Worm (Caenorhabditis elegans) whole organism, late embryonic: Measurements from ENCODE around the gene R03G8.6.

Experiments used
- C08G9.2 ChIP-seq: sonication (generic microtip); optimal IDR thresholded peaks from 2 replicates; lab custom pipeline; 2016; ENCODE audit warnings: mild to moderate bottlenecking, missing genetic modification characterization, moderate library complexity, missing compliant biosample characterization
- C38D4.7 ChIP-seq: fragments of 200-800 bp; sonication (Bioruptor generic); optimal IDR thresholded peaks from 2 replicates; lab custom pipeline; 2018; ENCODE audit warnings: mild to moderate bottlenecking, missing genetic modification characterization, moderate library complexity, missing compliant biosample characterization
- F13H6.1 ChIP-seq: sonication (generic microtip); optimal IDR thresholded peaks from 2 replicates; lab custom pipeline; 2016; ENCODE audit warnings: missing genetic modification characterization, missing compliant biosample characterization
- K02D7.2 ChIP-seq: sonication (generic microtip); optimal IDR thresholded peaks from 2 replicates; lab custom pipeline; 2017; ENCODE audit warnings: mild to moderate bottlenecking, missing genetic modification characterization, missing compliant biosample characterization
- K09A11.1 ChIP-seq: sonication (generic microtip); optimal IDR thresholded peaks from 2 replicates; lab custom pipeline; 2017; ENCODE audit warnings: antibody characterized with exemption, mild to moderate bottlenecking, missing genetic modification characterization, missing compliant biosample characterization; ENCODE audit not compliant: insufficient read depth
- T23F11.4 ChIP-seq: fragments of 200-800 bp; sonication (Bioruptor generic); optimal IDR thresholded peaks from 2 replicates; lab custom pipeline; 2018; ENCODE audit warnings: mild to moderate bottlenecking, missing genetic modification characterization, missing compliant biosample characterization
- ahr-1 ChIP-seq: sonication (generic microtip); optimal IDR thresholded peaks from 2 replicates; lab custom pipeline; 2016; ENCODE audit warnings: missing genetic modification characterization, missing compliant biosample characterization
- ceh-14 ChIP-seq: sonication (generic microtip); optimal IDR thresholded peaks from 2 replicates; lab custom pipeline; 2016; ENCODE audit warnings: missing genotype, missing genetic modification characterization, missing compliant biosample characterization
- ceh-18 ChIP-seq: sonication (generic microtip); optimal IDR thresholded peaks from 2 replicates; lab custom pipeline; 2016; ENCODE audit warnings: missing genetic modification characterization, missing compliant biosample characterization
- ceh-19 ChIP-seq: fragments of 200-800 bp; sonication (Bioruptor generic); optimal IDR thresholded peaks from 2 replicates; lab custom pipeline; 2018; ENCODE audit warnings: mild to moderate bottlenecking, missing genetic modification characterization, missing compliant biosample characterization
- ceh-2 ChIP-seq: sonication (generic microtip); optimal IDR thresholded peaks from 2 replicates; lab custom pipeline; 2016; ENCODE audit warnings: missing genotype, missing genetic modification characterization, missing compliant biosample characterization
- ceh-22 ChIP-seq: sonication (generic microtip); optimal IDR thresholded peaks from 2 replicates; lab custom pipeline; 2017; ENCODE audit warnings: missing biosample characterization, missing genetic modification characterization
- ceh-24 ChIP-seq: sonication (generic microtip); optimal IDR thresholded peaks from 2 replicates; lab custom pipeline; 2016; ENCODE audit warnings: mild to moderate bottlenecking, missing genetic modification characterization, missing compliant biosample characterization
- ceh-30 ChIP-seq: fragments of 150-350 bp; optimal IDR thresholded peaks from 2 replicates; lab custom pipeline; 2014; ENCODE audit warnings: missing biosample characterization, missing genetic modification characterization
- ceh-34 ChIP-seq: sonication (generic microtip); optimal IDR thresholded peaks from 2 replicates; lab custom pipeline; 2016; ENCODE audit warnings: mild to moderate bottlenecking, missing genetic modification characterization, missing compliant biosample characterization
- ceh-45 ChIP-seq: fragments of 200-800 bp; sonication (Bioruptor generic); IDR thresholded peaks from 2 replicates; pipeline ENCODE4 v1.3.6; 2022; ENCODE audit warnings: missing genetic modification reagents, missing genetic modification characterization, missing compliant biosample characterization
- ceh-48 ChIP-seq: sonication (generic microtip); optimal IDR thresholded peaks from 2 replicates; lab custom pipeline; 2016; ENCODE audit warnings: missing genetic modification characterization, inconsistent platforms, missing compliant biosample characterization
- ceh-6 ChIP-seq: fragments of 200-800 bp; sonication (Bioruptor generic); optimal IDR thresholded peaks from 2 replicates; lab custom pipeline; 2018; ENCODE audit warnings: mild to moderate bottlenecking, missing genetic modification characterization, missing compliant biosample characterization
- ceh-9 ChIP-seq: sonication (generic microtip); optimal IDR thresholded peaks from 2 replicates; lab custom pipeline; 2016; ENCODE audit warnings: mild to moderate bottlenecking, missing genetic modification characterization, inconsistent platforms, missing compliant biosample characterization
- che-1 ChIP-seq: sonication (generic microtip); optimal IDR thresholded peaks from 2 replicates; lab custom pipeline; 2016; ENCODE audit warnings: mild to moderate bottlenecking, missing genetic modification characterization, missing compliant biosample characterization
- dmd-4 ChIP-seq: sonication (generic microtip); optimal IDR thresholded peaks from 2 replicates; lab custom pipeline; 2016; ENCODE audit warnings: borderline replicate concordance, missing genetic modification characterization, missing compliant biosample characterization
- dve-1 ChIP-seq: sonication (generic microtip); optimal IDR thresholded peaks from 2 replicates; lab custom pipeline; 2017; ENCODE audit warnings: antibody characterized with exemption, mild to moderate bottlenecking, missing genetic modification characterization, missing compliant biosample characterization
- elt-4 ChIP-seq: sonication (generic microtip); optimal IDR thresholded peaks from 2 replicates; lab custom pipeline; 2016; ENCODE audit warnings: missing genetic modification characterization, missing compliant biosample characterization
- ets-4 ChIP-seq: sonication (generic microtip); optimal IDR thresholded peaks from 2 replicates; lab custom pipeline; 2016; ENCODE audit warnings: missing genetic modification characterization, missing compliant biosample characterization
- fax-1 ChIP-seq: sonication (generic microtip); optimal IDR thresholded peaks from 2 replicates; lab custom pipeline; 2016; ENCODE audit warnings: missing genotype, missing genetic modification characterization, missing compliant biosample characterization
- fkh-10 ChIP-seq: fragments of 150-350 bp; optimal IDR thresholded peaks from 2 replicates; lab custom pipeline; 2014; ENCODE audit warnings: missing biosample characterization, missing genetic modification reagents, missing genetic modification characterization
- fkh-6 ChIP-seq: sonication (generic microtip); optimal IDR thresholded peaks from 2 replicates; lab custom pipeline; 2016; ENCODE audit warnings: missing genetic modification characterization, missing compliant biosample characterization
- gmeb-2 ChIP-seq: sonication (generic microtip); optimal IDR thresholded peaks from 2 replicates; lab custom pipeline; 2016; ENCODE audit warnings: missing genetic modification characterization, inconsistent platforms, missing compliant biosample characterization
- hlh-13 ChIP-seq: fragments of 200-800 bp; sonication (Bioruptor generic); optimal IDR thresholded peaks from 2 replicates; lab custom pipeline; 2018; ENCODE audit warnings: mild to moderate bottlenecking, missing genetic modification characterization, missing compliant biosample characterization
- hlh-15 ChIP-seq: sonication (generic microtip); optimal IDR thresholded peaks from 2 replicates; lab custom pipeline; 2016; ENCODE audit warnings: missing genetic modification characterization, missing compliant biosample characterization
- hlh-30 ChIP-seq: sonication (generic microtip); optimal IDR thresholded peaks from 2 replicates; lab custom pipeline; 2017; ENCODE audit warnings: antibody characterized with exemption, missing genetic modification characterization, missing compliant biosample characterization; ENCODE audit not compliant: insufficient read depth
- hlh-6 ChIP-seq: sonication (generic microtip); optimal IDR thresholded peaks from 2 replicates; lab custom pipeline; 2016; ENCODE audit warnings: missing genotype, missing genetic modification characterization, missing compliant biosample characterization
- hlh-8 ChIP-seq: sonication (generic microtip); optimal IDR thresholded peaks from 2 replicates; lab custom pipeline; 2016; ENCODE audit warnings: missing genotype, missing genetic modification characterization, missing compliant biosample characterization
- lim-6 ChIP-seq: sonication (generic microtip); optimal IDR thresholded peaks from 2 replicates; lab custom pipeline; 2016; ENCODE audit warnings: missing genetic modification characterization, missing compliant biosample characterization
- madf-2 ChIP-seq: sonication (generic microtip); optimal IDR thresholded peaks from 2 replicates; lab custom pipeline; 2017; ENCODE audit warnings: missing genetic modification characterization, missing compliant biosample characterization
- mec-3 ChIP-seq: sonication (generic microtip); optimal IDR thresholded peaks from 2 replicates; lab custom pipeline; 2016; ENCODE audit warnings: borderline replicate concordance, missing genetic modification characterization, missing compliant biosample characterization
- nhr-11 ChIP-seq: fragments of 150-350 bp; optimal IDR thresholded peaks from 2 replicates; lab custom pipeline; 2014; ENCODE audit warnings: missing biosample characterization, missing genetic modification characterization
- npax-4 ChIP-seq: sonication (generic microtip); optimal IDR thresholded peaks from 2 replicates; lab custom pipeline; 2016; ENCODE audit warnings: missing genetic modification characterization, missing compliant biosample characterization
- odd-2 ChIP-seq: sonication (generic microtip); optimal IDR thresholded peaks from 2 replicates; lab custom pipeline; 2017; ENCODE audit warnings: antibody characterized with exemption, mild to moderate bottlenecking, missing genetic modification characterization, missing compliant biosample characterization
- pag-3 ChIP-seq: sonication (generic microtip); optimal IDR thresholded peaks from 2 replicates; lab custom pipeline; 2016; ENCODE audit warnings: missing compliant biosample characterization, missing genetic modification characterization, borderline replicate concordance
- pha-2 ChIP-seq: sonication (generic microtip); optimal IDR thresholded peaks from 2 replicates; lab custom pipeline; 2017; ENCODE audit warnings: mild to moderate bottlenecking, missing genetic modification characterization, missing compliant biosample characterization
- pha-4 ChIP-seq: fragments of 150-350 bp; optimal IDR thresholded peaks from 2 replicates; lab custom pipeline; 2018; ENCODE audit warnings: missing biosample characterization, missing genetic modification reagents, missing genetic modification characterization
- sdc-2 ChIP-seq: sonication (generic microtip); optimal IDR thresholded peaks from 2 replicates; lab custom pipeline; 2016; ENCODE audit warnings: missing genotype, missing genetic modification characterization, missing compliant biosample characterization
- sox-4 ChIP-seq: sonication (generic microtip); optimal IDR thresholded peaks from 2 replicates; lab custom pipeline; 2017; ENCODE audit warnings: mild to moderate bottlenecking, missing genetic modification characterization, inconsistent platforms, missing compliant biosample characterization
- syd-9 ChIP-seq: sonication (generic microtip); optimal IDR thresholded peaks from 2 replicates; lab custom pipeline; 2016; ENCODE audit warnings: mild to moderate bottlenecking, missing genetic modification characterization, moderate library complexity, missing compliant biosample characterization
- tbx-2 ChIP-seq: sonication (generic microtip); optimal IDR thresholded peaks from 2 replicates; lab custom pipeline; 2016; ENCODE audit warnings: missing genetic modification characterization, missing compliant biosample characterization
- ttx-3 ChIP-seq: sonication (generic microtip); optimal IDR thresholded peaks from 2 replicates; lab custom pipeline; 2016; ENCODE audit warnings: missing genetic modification reagents, missing genetic modification characterization, missing compliant biosample characterization
- unc-42 ChIP-seq: sonication (generic microtip); optimal IDR thresholded peaks from 2 replicates; lab custom pipeline; 2016; ENCODE audit warnings: missing genotype, missing genetic modification characterization, missing compliant biosample characterization
- unc-55 ChIP-seq: sonication (generic microtip); optimal IDR thresholded peaks from 2 replicates; lab custom pipeline; 2017; ENCODE audit warnings: missing biosample characterization, missing genetic modification reagents, missing genetic modification characterization
- ztf-16 ChIP-seq: sonication (generic microtip); optimal IDR thresholded peaks from 2 replicates; lab custom pipeline; 2017; ENCODE audit warnings: missing genetic modification characterization, missing compliant biosample characterization

Gene R03G8.6

DNA sequence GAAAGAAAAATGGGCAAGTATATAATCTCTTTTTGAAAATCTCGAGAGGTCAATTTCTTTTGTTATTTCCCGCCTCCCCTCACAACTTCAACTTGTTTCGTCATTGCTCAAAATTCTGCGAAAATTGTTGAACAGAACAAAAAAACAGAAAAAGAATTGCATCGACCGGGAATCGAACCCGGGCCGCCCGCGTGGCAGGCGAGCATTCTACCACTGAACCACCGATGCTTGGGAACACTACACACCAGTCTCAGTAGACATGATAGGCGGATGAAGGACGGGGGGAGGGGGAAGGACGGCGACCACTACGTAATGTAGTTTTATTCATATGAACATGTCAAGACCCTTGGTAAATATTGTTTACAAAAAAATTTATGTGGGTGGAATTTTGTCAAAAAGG is 20.8 kb upstream of the R03G8.6 start (continued):
- peak; percentile 83 for TF ChIP-seq T23F11.4 (GFP tag; lab: Kevin White, UChicago)
- peak; percentile 89 for TF ChIP-seq K09A11.1 (tag; lab: Kevin White, UChicago)
- peak; percentile 92 for TF ChIP-seq dmd-4 (tag; lab: Kevin White, UChicago)
- TF ChIP-seq ceh-45 (GFP tag; lab: Robert Waterston, UW): peak; percentile 95
- peak; percentile 65 for TF ChIP-seq ahr-1 (tag; lab: Kevin White, UChicago)
- TF ChIP-seq fkh-6: peak; percentile 79
- TF ChIP-seq ceh-22 (tag; lab: Kevin White, UChicago): no peak
- peak; percentile 26 for TF ChIP-seq hlh-8
- peak; percentile 92 for TF ChIP-seq gmeb-2 (tag; lab: Kevin White, UChicago)
- TF ChIP-seq hlh-15: peak; percentile 40
- TF ChIP-seq hlh-30 (tag; lab: Kevin White, UChicago): peak; percentile 69
- peak; percentile 94 for TF ChIP-seq che-1 (tag; lab: Kevin White, UChicago)
- TF ChIP-seq ets-4 (tag; lab: Kevin White, UChicago): peak; percentile 80
- TF ChIP-seq pha-4 (tag; lab: Kevin White, UChicago): no peak
- peak; percentile 59 for TF ChIP-seq fax-1
- peak; percentile 87 for TF ChIP-seq hlh-13 (GFP tag; lab: Kevin White, UChicago)
- TF ChIP-seq ceh-2 (tag; lab: Kevin White, UChicago): peak; percentile 83
- TF ChIP-seq lim-6 (tag; lab: Kevin White, UChicago): peak; percentile 86
- TF ChIP-seq unc-55 (GFP tag; lab: Kevin White, UChicago): no peak
- TF ChIP-seq fkh-10 (GFP tag; lab: Kevin White, UChicago): no peak
- TF ChIP-seq C08G9.2 (tag; lab: Kevin White, UChicago): peak; percentile 91
- TF ChIP-seq pha-2 (tag; lab: Kevin White, UChicago): peak; percentile 94
- peak; percentile 56 for TF ChIP-seq npax-4 (tag; lab: Kevin White, UChicago)
- TF ChIP-seq C38D4.7 (GFP tag; lab: Kevin White, UChicago): peak; percentile 91
- TF ChIP-seq ceh-18 (tag; lab: Kevin White, UChicago): peak; percentile 61
- TF ChIP-seq dve-1: peak; percentile 46
- TF ChIP-seq elt-4 (tag; lab: Kevin White, UChicago): no peak
- peak; percentile 96 for TF ChIP-seq ceh-34
- TF ChIP-seq odd-2: peak; percentile 74
- no peak for TF ChIP-seq nhr-11 (tag; lab: Kevin White, UChicago)
- peak; percentile 89 for TF ChIP-seq ceh-9
- TF ChIP-seq madf-2 (tag; lab: Kevin White, UChicago): peak; percentile 69
- no peak for TF ChIP-seq pag-3 (tag; lab: Kevin White, UChicago)
- TF ChIP-seq tbx-2 (tag; lab: Kevin White, UChicago): peak; percentile 93
- peak; percentile 97 for TF ChIP-seq hlh-6 (tag; lab: Kevin White, UChicago)
- peak; percentile 94 for TF ChIP-seq ceh-14 (tag; lab: Kevin White, UChicago)
- TF ChIP-seq K02D7.2: peak; percentile 90
- TF ChIP-seq ceh-19 (GFP tag; lab: Kevin White, UChicago): peak; percentile 92
- peak; percentile 17 for TF ChIP-seq unc-42 (tag; lab: Kevin White, UChicago)
- TF ChIP-seq syd-9 (tag; lab: Kevin White, UChicago): peak; percentile 75
- peak; percentile 95 for TF ChIP-seq ceh-6 (GFP tag; lab: Kevin White, UChicago)
- TF ChIP-seq ceh-48 (tag; lab: Kevin White, UChicago): peak; percentile 73
- TF ChIP-seq ceh-30: no peak

ce11 chrX:13119900-13120299 is 19.6 kb upstream of the R03G8.6 start:
- TF ChIP-seq che-1 (tag; lab: Kevin White, UChicago) (no peak), ztf-16 (no peak), sox-4 (tag; lab: Kevin White, UChicago) (no peak), unc-55 (GFP tag; lab: Kevin White, UChicago) (no peak), ttx-3 (tag; lab: Kevin White, UChicago) (no peak), hlh-6 (tag; lab: Kevin White, UChicago) (no peak), syd-9 (tag; lab: Kevin White, UChicago) (no peak), F13H6.1 (tag; lab: Kevin White, UChicago) (no peak), fax-1 (no peak), mec-3 (tag; lab: Kevin White, UChicago) (no peak), ceh-24 (no peak), sdc-2 (tag; lab: Kevin White, UChicago) (no peak), ceh-30 (no peak)
